Worm (Caenorhabditis elegans): ENCODE data around the gene C25G4.3.
A peak's percentile ranks its signal among the peaks of the same experiment; 100 is the strongest.

The C25G4.3 gene

DNA sequence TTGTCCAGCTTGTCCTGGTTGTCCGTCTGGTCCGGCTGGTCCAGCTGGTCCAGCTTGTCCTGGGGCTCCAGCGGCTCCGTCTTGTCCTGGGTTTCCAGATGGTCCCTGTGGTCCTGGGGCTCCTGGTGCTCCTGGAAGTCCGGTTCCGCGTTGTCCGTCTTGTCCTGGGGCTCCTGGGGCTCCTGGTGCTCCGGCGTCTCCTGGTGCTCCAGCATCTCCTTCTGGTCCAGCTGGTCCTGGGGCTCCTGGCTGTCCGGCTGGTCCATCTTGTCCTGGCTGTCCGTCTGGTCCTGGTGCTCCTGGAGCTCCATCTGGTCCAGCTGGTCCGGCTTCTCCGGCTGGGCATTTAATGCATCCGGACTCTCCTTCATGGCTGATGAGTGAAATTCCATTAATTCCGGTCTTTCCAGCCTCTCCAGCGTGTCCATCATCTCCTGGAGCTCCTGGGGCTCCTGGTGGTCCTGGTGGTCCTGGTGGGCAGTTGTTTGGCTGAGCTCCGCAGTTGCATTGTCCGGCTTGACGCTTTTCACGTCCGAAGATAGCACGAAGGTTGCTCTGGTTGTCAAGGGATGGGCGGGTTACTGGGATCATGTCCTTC is 17.9 kb downstream of the C25G4.3 start:
- TF ChIP-seq zip-11 (GFP tag; IDR thresholded peaks at IDR 0.05) (no peak), aha-1 (tag) (no peak), mxl-2 (GFP tag; conservative IDR thresholded peaks at IDR 0.05) (no peak; the same call in 1 of the 2 replicates), ceh-82 (tag; optimal IDR thresholded peaks at IDR 0.05) (no peak), tag-97 (GFP tag; IDR thresholded peaks at IDR 0.05) (no peak), lin-1 (GFP tag; IDR thresholded peaks at IDR 0.05) (no peak), egl-43 (GFP tag; IDR thresholded peaks at IDR 0.05) (no peak), pqm-1 (tag; optimal IDR thresholded peaks at IDR 0.05) (no peak), T26A8.4 (GFP tag; IDR thresholded peaks at IDR 0.05) (peak; percentile 47; the same call in 1 of the 2 replicates), lsy-2 (tag; optimal IDR thresholded peaks at IDR 0.05) (no peak), vab-7 (GFP tag; IDR thresholded peaks at IDR 0.05) (no peak), ces-1 (GFP tag; optimal IDR thresholded peaks at IDR 0.05) (no peak), nhr-48 (tag; optimal IDR thresholded peaks at IDR 0.05) (no peak), nhr-25 (tag; optimal IDR thresholded peaks at IDR 0.05; ENCODE audit: borderline replicate concordance, insufficient read depth) (no peak), lin-29 (GFP tag; IDR thresholded peaks at IDR 0.05) (0 out of 2 replicates have a peak, but pooled peaks have one; percentile 17), egl-27 (tag; optimal IDR thresholded peaks at IDR 0.05) (no peak), snpc-1.2 (GFP tag; IDR thresholded peaks at IDR 0.05) (0 out of 2 replicates have a peak, but pooled peaks have one; percentile 5), nhr-42 (GFP tag; IDR thresholded peaks at IDR 0.05) (no peak), daf-12 (tag; optimal IDR thresholded peaks at IDR 0.05) (no peak), R02D3.7 (tag; optimal IDR thresholded peaks at IDR 0.05) (no peak), lin-15B (tag; optimal IDR thresholded peaks at IDR 0.05) (no peak), mes-2 (tag; optimal IDR thresholded peaks at IDR 0.05; ENCODE audit: poor library complexity, severe bottlenecking) (no peak), daf-8 (GFP tag; IDR thresholded peaks at IDR 0.05) (no peak), unc-62 (GFP tag; optimal IDR thresholded peaks at IDR 0.05 in 1 of 2) (no peak), unc-62 (tag; optimal IDR thresholded peaks at IDR 0.05) (no peak), hif-1 (tag; optimal IDR thresholded peaks at IDR 0.05) (no peak), ama-1 (optimal IDR thresholded peaks at IDR 0.05) (no peak), saeg-2 (GFP tag; IDR thresholded peaks at IDR 0.05) (0 out of 2 replicates have a peak, but pooled peaks have one; percentile 36), nhr-102 (tag; optimal IDR thresholded peaks at IDR 0.05) (no peak), nhr-28 (tag; optimal IDR thresholded peaks at IDR 0.05) (no peak), set-16 (GFP tag; IDR thresholded peaks at IDR 0.05) (peak; percentile 99), aly-2 (tag; optimal IDR thresholded peaks at IDR 0.05) (no peak), hlh-11 (tag; optimal IDR thresholded peaks at IDR 0.05) (peak; percentile 49), lir-3 (tag; optimal IDR thresholded peaks at IDR 0.05) (no peak), dmd-9 (GFP tag; IDR thresholded peaks at IDR 0.05) (no peak), unc-130 (GFP tag; optimal IDR thresholded peaks at IDR 0.05) (no peak), madf-5 (GFP tag; IDR thresholded peaks at IDR 0.05) (peak in 1 of 2 experiments; percentile 99; a peak in 2 of 4 replicates), cey-2 (tag; optimal IDR thresholded peaks at IDR 0.05; ENCODE audit: borderline replicate concordance, insufficient read depth) (no peak), nhr-10 (tag; optimal IDR thresholded peaks at IDR 0.05) (no peak), nhr-111 (GFP tag; optimal IDR thresholded peaks at IDR 0.05) (no peak), attf-4 (tag; optimal IDR thresholded peaks at IDR 0.05) (no peak), rbr-2 (tag; optimal IDR thresholded peaks at IDR 0.05) (no peak), snpc-4 (tag; optimal IDR thresholded peaks at IDR 0.05) (no peak), mdt-29 (GFP tag; IDR thresholded peaks at IDR 0.05) (no peak), F44E2.7 (GFP tag; IDR thresholded peaks at IDR 0.05) (0 out of 2 replicates have a peak, but pooled peaks have one; percentile 32), fkh-10 (GFP tag; optimal IDR thresholded peaks at IDR 0.05) (no peak), lin-38 (GFP tag; IDR thresholded peaks at IDR 0.05) (no peak), spr-1 (tag; optimal IDR thresholded peaks at IDR 0.05) (no peak), nhr-41 (GFP tag; IDR thresholded peaks at IDR 0.05) (no peak), gei-8 (GFP tag; optimal IDR thresholded peaks at IDR 0.05) (no peak), Y48G9A.11 (GFP tag; IDR thresholded peaks at IDR 0.05) (no peak)
